Worm (Caenorhabditis elegans): ENCODE measurements around the gene egl-6.
A peak's percentile ranks its signal among the peaks of the same experiment; 100 is the strongest.

egl-6 gene

DNA sequence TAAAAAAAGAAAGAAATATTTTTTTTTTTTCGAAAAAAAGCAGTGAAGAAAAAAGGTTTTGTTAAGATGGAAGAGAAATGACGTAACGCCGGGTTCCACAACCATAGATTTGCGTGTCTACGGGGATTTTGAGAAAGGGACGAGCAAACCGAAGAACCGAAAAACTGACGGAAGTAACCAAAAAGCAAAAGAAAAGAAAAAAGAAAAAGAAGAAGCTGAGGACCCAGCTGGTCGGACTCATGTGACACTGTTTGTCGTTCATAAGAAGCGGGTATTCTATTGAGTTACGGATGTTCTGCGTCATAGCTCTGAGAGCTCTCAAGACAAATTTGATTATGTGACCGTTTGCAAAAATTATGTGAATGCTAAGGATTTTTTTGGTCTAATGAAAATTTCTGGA lies 51.9 kb downstream of the egl-6 start (continued):
- no peak for TF ChIP-seq snpc-3.4 (tag; optimal IDR thresholded peaks at IDR 0.05)
- peak; percentile 8 for TF ChIP-seq atf-7 (tag; optimal IDR thresholded peaks at IDR 0.05)

DNA sequence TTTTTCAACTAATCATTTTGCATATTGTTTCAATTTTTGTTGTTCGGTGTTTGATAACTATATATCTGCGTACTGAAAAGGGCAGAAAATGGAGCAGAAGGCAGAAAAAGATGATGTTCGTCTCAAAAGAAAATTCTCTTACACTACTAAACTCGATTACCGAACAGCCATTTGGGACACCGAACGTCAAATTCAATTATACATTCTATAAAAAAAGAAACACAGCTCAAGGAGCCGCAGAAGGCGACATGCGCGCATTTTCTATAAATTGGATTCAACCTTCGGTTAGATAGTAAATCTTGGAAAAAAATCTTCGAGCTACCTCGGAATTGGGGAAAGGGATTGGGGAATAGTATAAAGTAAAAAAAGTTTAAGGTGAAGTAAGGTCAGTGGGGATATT lies 52.3 kb downstream of the egl-6 start:
- TF ChIP-seq egrh-3 (GFP tag; IDR thresholded peaks at IDR 0.05) (no peak), ztf-22 (GFP tag; optimal IDR thresholded peaks at IDR 0.05) (no peak), F57C9.4 (tag; optimal IDR thresholded peaks at IDR 0.05) (no peak), rcor-1 (GFP tag; IDR thresholded peaks at IDR 0.05) (no peak), xnd-1 (tag; optimal IDR thresholded peaks at IDR 0.05) (no peak), hlh-12 (tag; optimal IDR thresholded peaks at IDR 0.05) (no peak), B0336.3 (GFP tag; IDR thresholded peaks at IDR 0.05) (no peak), hlh-26 (GFP tag; conservative IDR thresholded peaks at IDR 0.05) (no peak), B0019.2 (GFP tag; conservative IDR thresholded peaks at IDR 0.05) (no peak), cebp-1 (GFP tag; IDR thresholded peaks at IDR 0.05) (no peak), cebp-1 (tag; optimal IDR thresholded peaks at IDR 0.05) (no peak)

Data from whole organism, young adult.